Worm (Caenorhabditis elegans) whole organism, midembryonic: ENCODE results near the gene F54D5.5.

ENCODE experiments used
- T22C8.4 ChIP-seq: fragments of 200-800 bp; sonication (Bioruptor generic); IDR thresholded peaks from 2 replicates; pipeline ENCODE4 v1.3.6; 2022; ENCODE audit warnings: missing genetic modification characterization, missing compliant biosample characterization
- flt-1 ChIP-seq: fragments of 200-800 bp; sonication (Bioruptor generic); IDR thresholded peaks from 2 replicates; pipeline ENCODE4 v1.3.6; 2022; ENCODE audit warnings: missing genetic modification characterization, missing compliant biosample characterization
- klf-2 ChIP-seq: fragments of 200-800 bp; sonication (Bioruptor generic); conservative IDR thresholded peaks from 2 replicates; pipeline ENCODE4 v1.3.6; 2022; ENCODE audit warnings: missing genetic modification reagents, missing genetic modification characterization, missing compliant biosample characterization
- med-1 ChIP-seq: sonication (generic microtip); optimal IDR thresholded peaks from 2 replicates; lab custom pipeline; 2017; ENCODE audit warnings: missing genetic modification characterization, mild to moderate bottlenecking, missing compliant biosample characterization, antibody characterized with exemption, missing genetic modification reagents; ENCODE audit not compliant: insufficient read depth
- tab-1 ChIP-seq: fragments of 200-800 bp; sonication (Bioruptor generic); IDR thresholded peaks from 2 replicates; pipeline ENCODE4 v1.3.6; 2022; ENCODE audit warnings: missing genetic modification characterization, missing compliant biosample characterization

- TF ChIP-seq flt-1 (no peak), klf-2 (GFP tag; lab: Robert Waterston, UW) (no peak), tab-1 (GFP tag; lab: Robert Waterston, UW) (no peak), med-1 (GFP tag; lab: Kevin White, UChicago) (no peak), T22C8.4 (GFP tag; lab: Robert Waterston, UW) (no peak)
These were observed 1.9 kb upstream of the F54D5.5 start for ce11 chrII:11568670-11569069.
